Worm (Caenorhabditis elegans): Measurements from ENCODE around the gene F10D7.10.

The F10D7.10 gene

ce11 chrX:17374534-17374933 lies 5.0 kb downstream of the F10D7.10 start, which contains the start of gene F10D7.3:
Gene F10D7.3 (minus strand): TSS chrX:17374634.
- TF ChIP-seq dao-5 (tag; optimal IDR thresholded peaks at IDR 0.05) (no peak), him-1 (tag; optimal IDR thresholded peaks at IDR 0.05) (no peak), W03F9.2 (tag; optimal IDR thresholded peaks at IDR 0.05) (no peak)

ce11 chrX:17373955-17374354 lies 5.6 kb downstream of the F10D7.10 start:
- TF ChIP-seq dao-5 (tag; optimal IDR thresholded peaks at IDR 0.05) (no peak), W03F9.2 (tag; optimal IDR thresholded peaks at IDR 0.05) (no peak), him-1 (tag; optimal IDR thresholded peaks at IDR 0.05) (no peak)

ce11 chrX:17369514-17369913 lies 10.1 kb downstream of the F10D7.10 start:
- TF ChIP-seq dao-5 (tag; optimal IDR thresholded peaks at IDR 0.05), result no peak
- TF ChIP-seq him-1 (tag; optimal IDR thresholded peaks at IDR 0.05), result no peak
- TF ChIP-seq W03F9.2 (tag; optimal IDR thresholded peaks at IDR 0.05), result no peak

DNA sequence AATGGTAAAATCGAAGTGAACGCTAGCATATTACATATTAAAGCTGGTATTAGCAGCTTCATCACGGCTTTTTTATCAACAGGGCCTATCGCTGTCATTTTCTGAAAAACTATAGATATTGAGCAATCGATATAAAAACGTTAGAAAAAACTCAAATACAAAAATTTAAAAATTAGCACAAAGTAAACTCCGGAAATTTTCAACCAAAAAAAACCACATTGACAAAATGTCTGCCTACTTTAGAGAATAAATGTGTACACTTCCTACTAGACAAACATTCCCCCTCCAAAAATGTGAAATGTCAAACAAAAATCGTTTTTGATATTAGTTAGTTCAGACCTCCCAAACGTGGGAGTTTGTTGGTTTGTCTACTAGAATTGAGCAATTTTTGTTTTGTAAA lies 11.0 kb downstream of the F10D7.10 start, which contains the start of gene mfsd-10:
TSS of gene mfsd-10 (minus strand) at position 101 of the 400 bp plus-strand sequence.
- TF ChIP-seq W03F9.2 (tag; optimal IDR thresholded peaks at IDR 0.05) (no peak), dao-5 (tag; optimal IDR thresholded peaks at IDR 0.05) (no peak), him-1 (tag; optimal IDR thresholded peaks at IDR 0.05) (no peak)

DNA sequence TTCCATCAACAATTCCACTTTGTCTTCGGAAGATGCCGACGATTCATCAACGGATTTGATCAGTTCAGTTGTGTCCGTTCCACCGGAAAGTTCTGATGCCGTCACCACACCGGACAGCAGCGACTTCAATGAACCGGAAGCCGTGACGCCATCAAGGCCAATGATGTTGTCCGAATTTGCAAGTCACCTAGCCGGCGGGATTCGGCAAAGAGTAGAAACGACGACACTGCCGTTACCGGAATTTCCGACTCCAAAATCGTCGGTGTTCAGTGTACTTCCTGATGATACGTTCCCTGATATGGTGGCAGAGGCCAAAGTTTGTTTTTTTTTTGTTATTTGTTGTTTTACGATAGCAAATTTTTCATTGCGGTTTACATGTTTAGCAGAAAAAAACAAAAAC lies 16.1 kb downstream of the F10D7.10 start:
- TF ChIP-seq him-1 (tag; optimal IDR thresholded peaks at IDR 0.05), result no peak
- TF ChIP-seq dao-5 (tag; optimal IDR thresholded peaks at IDR 0.05), result no peak
- TF ChIP-seq W03F9.2 (tag; optimal IDR thresholded peaks at IDR 0.05), result no peak

- TF ChIP-seq W03F9.2 (tag; optimal IDR thresholded peaks at IDR 0.05) (no peak), him-1 (tag; optimal IDR thresholded peaks at IDR 0.05) (no peak), dao-5 (tag; optimal IDR thresholded peaks at IDR 0.05) (no peak)
These were observed 17.0 kb downstream of the F10D7.10 start, which contains the start of gene F10D7.11 for ce11 chrX:17362529-17362928. Gene F10D7.11 (plus strand): TSS chrX:17362829.

ce11 chrX:17359452-17359851 lies 20.1 kb downstream of the F10D7.10 start, which contains the start of gene npr-36:
Gene npr-36 (plus strand): TSS chrX:17359752.
- TF ChIP-seq him-1 (tag; optimal IDR thresholded peaks at IDR 0.05), result no peak
- TF ChIP-seq W03F9.2 (tag; optimal IDR thresholded peaks at IDR 0.05), result no peak
- no peak for TF ChIP-seq dao-5 (tag; optimal IDR thresholded peaks at IDR 0.05)

- TF ChIP-seq W03F9.2 (tag; optimal IDR thresholded peaks at IDR 0.05), result no peak
- no peak for TF ChIP-seq dao-5 (tag; optimal IDR thresholded peaks at IDR 0.05)
- no peak for TF ChIP-seq him-1 (tag; optimal IDR thresholded peaks at IDR 0.05)
These were observed 22.8 kb downstream of the F10D7.10 start for ce11 chrX:17356748-17357147.

DNA sequence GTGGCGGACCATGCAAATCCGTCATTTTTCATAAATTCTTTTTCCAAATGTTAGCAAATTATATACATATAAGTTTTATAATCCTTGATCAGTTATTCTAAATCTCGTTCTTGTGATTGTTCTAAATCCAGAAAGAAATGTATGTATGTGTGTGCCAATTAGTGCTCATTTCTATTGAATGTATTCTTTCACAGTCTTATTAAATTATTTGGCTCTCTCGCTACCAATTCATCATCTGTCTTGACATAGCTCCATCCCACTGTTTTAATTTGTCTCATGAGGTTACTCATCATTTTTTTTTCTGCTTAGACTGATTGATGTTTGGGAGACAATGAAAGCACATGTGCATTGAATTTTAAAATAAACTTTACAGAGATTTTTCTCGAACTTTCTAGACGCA lies 24.1 kb downstream of the F10D7.10 start:
- no peak for TF ChIP-seq dao-5 (tag; optimal IDR thresholded peaks at IDR 0.05)
- TF ChIP-seq him-1 (tag; optimal IDR thresholded peaks at IDR 0.05), result no peak
- no peak for TF ChIP-seq W03F9.2 (tag; optimal IDR thresholded peaks at IDR 0.05)

- TF ChIP-seq W03F9.2 (tag; optimal IDR thresholded peaks at IDR 0.05) (no peak), him-1 (tag; optimal IDR thresholded peaks at IDR 0.05) (no peak), dao-5 (tag; optimal IDR thresholded peaks at IDR 0.05) (no peak)
These were observed 27.5 kb downstream of the F10D7.10 start for ce11 chrX:17352098-17352497.

- TF ChIP-seq him-1 (tag; optimal IDR thresholded peaks at IDR 0.05) (no peak), W03F9.2 (tag; optimal IDR thresholded peaks at IDR 0.05) (no peak), dao-5 (tag; optimal IDR thresholded peaks at IDR 0.05) (no peak)
These were observed 30.2 kb downstream of the F10D7.10 start for ce11 chrX:17349411-17349810.

- TF ChIP-seq W03F9.2 (tag; optimal IDR thresholded peaks at IDR 0.05), result no peak
- no peak for TF ChIP-seq dao-5 (tag; optimal IDR thresholded peaks at IDR 0.05)
- TF ChIP-seq him-1 (tag; optimal IDR thresholded peaks at IDR 0.05), result no peak
These were observed 39.1 kb downstream of the F10D7.10 start, which contains the start of gene C53C11.1 for ce11 chrX:17340484-17340883. Gene C53C11.1 (plus strand): TSS chrX:17340784.

ce11 chrX:17338944-17339343 lies 40.6 kb downstream of the F10D7.10 start:
- TF ChIP-seq dao-5 (tag; optimal IDR thresholded peaks at IDR 0.05) (no peak), him-1 (tag; optimal IDR thresholded peaks at IDR 0.05) (no peak), W03F9.2 (tag; optimal IDR thresholded peaks at IDR 0.05) (no peak)

- TF ChIP-seq dao-5 (tag; optimal IDR thresholded peaks at IDR 0.05) (no peak), him-1 (tag; optimal IDR thresholded peaks at IDR 0.05) (no peak), W03F9.2 (tag; optimal IDR thresholded peaks at IDR 0.05) (no peak)
These were observed 43.2 kb downstream of the F10D7.10 start, which contains the start of gene C53C11.2 for ce11 chrX:17336354-17336753. Gene C53C11.2 (plus strand): TSS chrX:17336637.

DNA sequence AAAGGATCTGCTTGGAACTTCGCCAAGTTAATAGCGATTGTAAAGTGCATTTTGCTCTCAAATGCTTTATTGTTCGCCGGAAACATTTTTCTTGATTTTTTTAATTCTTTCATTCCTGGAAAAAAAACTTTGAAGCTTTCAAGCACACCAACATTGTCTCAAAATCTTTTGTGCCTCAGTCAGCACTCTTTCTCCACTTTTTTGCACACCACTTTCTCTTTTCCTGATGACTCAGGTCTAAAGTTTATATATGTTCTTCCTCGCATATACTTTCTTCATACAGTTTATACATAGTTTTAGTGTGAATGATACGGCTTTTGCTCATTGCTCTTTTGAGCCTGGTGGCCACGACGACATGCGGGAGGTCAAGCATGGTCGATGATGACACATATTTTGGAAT lies 45.8 kb downstream of the F10D7.10 start, which contains the start of gene C53C11.5:
TSS of gene C53C11.5 (plus strand) at position 301 of the 400 bp plus-strand sequence.
- TF ChIP-seq dao-5 (tag; optimal IDR thresholded peaks at IDR 0.05) (no peak), W03F9.2 (tag; optimal IDR thresholded peaks at IDR 0.05) (no peak), him-1 (tag; optimal IDR thresholded peaks at IDR 0.05) (no peak)

Measured in whole organism, L4/young adult.